Fruit fly (Drosophila melanogaster) ovary, adult (tissue): ENCODE data around the gene CG43322.

Source experiments
- CG17801 ChIP-seq: fragments of 200-800 bp; optimal IDR thresholded peaks from 2 replicates; lab custom pipeline; 2019; ENCODE audit warnings: missing biosample characterization, mild to moderate bottlenecking, missing genetic modification characterization, moderate library complexity; ENCODE audit not compliant: partially characterized antibody

CG43322 gene

dm6 chr2L:7021382-7021781, 8.2 kb downstream of the CG43322 start, which contains the start of gene Pcp:
TSS of gene Pcp (plus strand) at chr2L:7021682.
- no peak for TF ChIP-seq CG17801 (GFP tag; lab: Kevin White, UChicago)

dm6 chr2L:7023614-7024259, 10.5 kb downstream of the CG43322 start, which contains the start of gene Gart:
TSS of gene Gart (minus strand) at chr2L:7023898.
- TF ChIP-seq CG17801 (GFP tag; lab: Kevin White, UChicago): no peak

DNA sequence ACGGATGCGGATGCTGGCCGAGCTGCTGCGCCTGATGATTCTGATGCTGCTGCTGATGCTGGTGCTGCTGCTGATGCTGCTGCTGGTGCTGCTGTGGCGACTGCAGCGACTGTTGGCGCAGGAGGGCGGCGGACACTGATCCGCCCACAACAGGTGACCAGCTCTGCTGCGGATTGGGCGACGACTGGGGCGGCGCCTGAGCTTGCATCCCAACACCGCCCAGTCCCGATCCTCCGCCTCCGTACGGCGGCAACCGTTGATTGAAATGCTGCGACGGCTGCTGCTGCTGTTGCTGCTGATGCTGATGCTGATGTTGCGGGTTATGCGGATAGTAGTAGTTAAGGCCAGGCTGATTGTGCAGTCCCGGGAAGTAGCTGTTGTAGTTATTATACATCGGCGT, 12.1 kb downstream of the CG43322 start:
- TF ChIP-seq CG17801 (GFP tag; lab: Kevin White, UChicago): no peak

- no peak for TF ChIP-seq CG17801 (GFP tag; lab: Kevin White, UChicago)
Measured at dm6 chr2L:7026308-7026707, 13.1 kb downstream of the CG43322 start.

- peak; percentile 42 for TF ChIP-seq CG17801 (GFP tag; lab: Kevin White, UChicago)
Measured at dm6 chr2L:7026988-7027908, 14.1 kb downstream of the CG43322 start, which contains the start of the genes CG31908 and MME1. TSS of gene CG31908 (minus strand) at chr2L:7027389. TSS of gene MME1 (plus strand) at chr2L:7027526.

DNA sequence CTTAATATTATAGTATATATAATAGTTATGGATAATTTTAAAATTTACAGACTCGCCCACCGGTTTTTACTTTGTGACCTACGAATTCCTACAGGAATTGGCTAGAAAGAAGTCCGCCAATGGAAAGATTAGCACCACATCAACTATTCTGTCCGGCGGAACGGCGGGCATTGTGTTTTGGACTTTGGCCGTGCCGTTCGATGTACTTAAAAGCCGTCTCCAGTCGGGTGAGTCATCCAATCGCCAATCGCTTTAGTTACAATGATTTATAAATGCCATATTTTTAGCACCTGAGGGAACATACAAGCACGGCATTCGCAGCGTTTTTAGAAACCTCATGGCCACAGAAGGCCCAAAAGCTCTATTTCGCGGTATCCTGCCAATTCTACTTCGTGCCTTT, 15.2 kb downstream of the CG43322 start:
- TF ChIP-seq CG17801 (GFP tag; lab: Kevin White, UChicago): no peak

dm6 chr2L:7028990-7029389, 15.8 kb downstream of the CG43322 start:
- no peak for TF ChIP-seq CG17801 (GFP tag; lab: Kevin White, UChicago)

- peak; percentile 80 for TF ChIP-seq CG17801 (GFP tag; lab: Kevin White, UChicago)
Measured at dm6 chr2L:7032517-7032951, 19.3 kb downstream of the CG43322 start, which contains the start of the genes Rab30 and Caper. TSS of gene Rab30 (minus strand) at chr2L:7032606. TSS of gene Caper (plus strand) at chr2L:7032721.

DNA sequence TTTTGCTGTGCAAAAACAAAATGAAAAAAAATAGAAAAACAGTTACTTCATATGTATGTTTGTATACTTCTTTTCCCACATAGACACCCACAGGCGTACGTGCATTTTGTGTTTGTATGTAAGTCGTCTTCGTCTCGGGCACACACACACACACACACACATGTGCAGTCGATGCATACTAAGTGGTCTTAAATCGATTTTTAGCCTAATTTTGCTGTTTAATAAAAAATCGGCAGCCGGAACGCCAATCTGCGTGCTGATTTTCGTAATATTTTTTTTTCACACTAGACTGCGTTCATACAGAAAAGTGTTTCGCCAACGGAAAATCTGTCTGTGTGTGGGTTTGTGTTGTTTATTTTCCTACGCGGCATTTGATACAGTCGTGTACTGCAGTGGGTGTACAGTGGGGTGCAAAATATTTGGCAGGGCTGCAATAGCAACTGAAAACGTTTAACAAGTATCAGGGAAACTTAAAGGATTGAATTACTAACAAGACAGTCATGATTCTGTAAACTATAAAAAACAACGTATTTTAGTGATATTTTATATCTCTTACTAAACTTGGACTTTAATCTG, 20.0 kb downstream of the CG43322 start:
- peak; percentile 56 for TF ChIP-seq CG17801 (GFP tag; lab: Kevin White, UChicago)

DNA sequence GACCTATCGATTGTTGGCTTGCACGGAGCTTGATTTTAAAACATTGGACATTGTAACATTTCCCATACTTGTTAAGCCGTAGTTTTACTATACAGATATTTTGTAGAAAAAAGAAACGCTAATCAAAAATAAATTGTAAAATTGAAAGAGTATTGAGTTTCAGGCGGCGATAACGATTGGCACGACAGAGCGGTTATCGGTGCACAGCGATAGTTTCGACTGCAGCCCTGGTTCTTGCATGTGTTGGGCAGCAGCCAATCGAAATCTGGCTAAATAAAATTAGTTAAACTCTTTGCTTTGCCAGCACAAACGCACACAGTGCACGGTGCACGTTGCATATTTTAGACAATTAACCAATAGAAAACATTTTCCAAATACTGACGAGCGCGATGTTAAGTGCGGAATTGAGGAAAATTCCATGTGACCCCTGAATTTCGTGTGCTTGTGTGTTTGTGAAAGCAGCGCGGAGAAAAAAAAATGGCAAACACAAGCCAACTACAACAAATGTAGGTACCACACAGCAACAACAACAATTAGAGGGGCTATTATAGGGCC, 24.7 kb downstream of the CG43322 start, which contains the start of gene milt:
TSS of gene milt (plus strand) at position 51 of the 555 bp plus-strand sequence.
- peak; percentile 34 for TF ChIP-seq CG17801 (GFP tag; lab: Kevin White, UChicago)

DNA sequence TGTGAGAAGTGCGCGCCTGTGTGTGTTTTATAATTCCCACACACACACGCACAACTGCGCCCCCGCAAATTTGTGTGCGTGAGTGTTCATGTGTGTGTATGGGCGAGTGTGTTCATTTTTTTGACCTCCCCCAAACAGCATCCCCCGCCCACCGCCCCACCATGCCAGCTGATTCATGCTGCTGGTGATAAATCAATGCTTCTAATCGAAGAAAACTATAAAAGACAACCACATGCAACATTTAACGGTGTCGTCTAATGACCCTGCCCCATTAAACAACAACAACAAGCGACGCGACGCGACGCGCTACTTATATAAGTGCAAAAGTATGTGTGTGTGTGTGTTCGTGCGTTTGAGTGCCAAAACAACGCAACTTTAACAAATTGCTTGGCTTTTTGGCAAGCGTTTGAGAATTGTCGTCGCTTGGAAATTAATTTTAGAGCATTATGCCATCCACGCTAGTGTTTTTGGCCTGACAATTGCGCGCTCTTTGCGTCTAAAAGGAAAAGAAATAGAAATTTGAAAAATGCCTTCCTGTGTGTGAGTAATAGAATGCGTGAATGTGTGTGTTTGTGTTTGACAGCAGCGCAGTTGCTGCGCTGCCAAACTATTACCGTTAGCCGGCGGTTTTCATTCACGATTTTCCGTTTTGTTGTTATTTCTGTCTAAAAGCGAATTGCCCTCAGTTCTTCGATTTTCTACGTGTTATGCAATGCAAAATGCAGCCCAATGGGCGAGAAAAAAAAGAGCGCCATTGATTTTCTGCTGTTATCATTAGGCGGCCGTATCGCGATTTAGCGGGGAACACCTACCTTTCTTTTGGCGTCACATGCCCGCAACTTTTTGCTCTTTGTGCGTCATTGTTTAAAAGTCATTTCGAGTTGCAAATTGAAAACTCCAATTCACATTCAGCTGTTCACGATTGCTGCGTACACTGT, 25.5 kb downstream of the CG43322 start:
- TF ChIP-seq CG17801 (GFP tag; lab: Kevin White, UChicago): no peak

dm6 chr2L:7039342-7039684, 26.1 kb downstream of the CG43322 start:
- peak; percentile 55 for TF ChIP-seq CG17801 (GFP tag; lab: Kevin White, UChicago)

DNA sequence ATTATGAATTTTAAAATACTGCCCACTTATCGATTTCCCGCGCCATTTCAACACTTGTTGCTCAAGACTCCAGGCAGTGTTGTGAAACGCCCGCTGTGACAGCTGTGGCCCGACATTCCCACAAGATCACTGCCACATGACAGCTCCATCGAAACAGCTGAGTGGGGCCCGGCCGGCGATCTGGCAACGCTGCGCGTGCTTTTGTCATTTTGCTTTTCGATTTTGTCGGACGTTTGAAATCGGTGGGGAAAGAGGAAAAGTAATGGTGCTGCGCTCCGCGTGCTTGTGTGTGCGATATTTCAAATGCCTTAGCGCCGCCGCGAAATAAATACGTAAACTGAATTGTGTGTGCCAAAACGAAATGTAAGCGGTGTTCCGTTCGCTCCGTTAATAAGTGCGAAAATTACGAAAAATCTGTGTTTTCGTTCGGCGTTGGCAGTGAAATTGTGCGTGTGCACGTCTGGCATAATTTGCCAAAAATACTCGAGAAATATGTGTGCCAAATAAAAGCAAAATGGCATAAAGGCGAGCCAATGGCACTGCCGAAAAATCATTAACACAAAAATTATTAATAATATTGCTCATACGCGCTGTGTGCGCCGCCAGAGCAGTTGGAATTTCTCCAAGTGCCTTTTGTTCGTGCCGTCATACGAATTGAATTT, 29.1 kb downstream of the CG43322 start:
- TF ChIP-seq CG17801 (GFP tag; lab: Kevin White, UChicago): no peak
